Worm (Caenorhabditis elegans) whole organism, L2 larva: ENCODE results near the gene K10B2.4.

Experiments used
- C34F6.9 ChIP-seq: fragments of 150-350 bp; optimal IDR thresholded peaks from 2 replicates; lab custom pipeline; 2014; ENCODE audit warnings: missing biosample characterization, missing genetic modification characterization
- F13H6.1 ChIP-seq: sonication (generic microtip); optimal IDR thresholded peaks from 2 replicates; lab custom pipeline; 2016; ENCODE audit warnings: missing genetic modification characterization, missing compliant biosample characterization
- R02D3.7 ChIP-seq: fragments of 150-350 bp; optimal IDR thresholded peaks from 2 replicates; lab custom pipeline; 2014; ENCODE audit warnings: missing biosample characterization, missing genetic modification characterization
- Y55F3AM.14 ChIP-seq: fragments of 200-800 bp; sonication (Bioruptor generic); optimal IDR thresholded peaks from 2 replicates; lab custom pipeline; 2018; ENCODE audit warnings: mild to moderate bottlenecking, missing genetic modification characterization, missing compliant biosample characterization
- ZK546.5 ChIP-seq: sonication (generic microtip); optimal IDR thresholded peaks from 2 replicates; lab custom pipeline; 2017; ENCODE audit warnings: missing biosample characterization, missing genetic modification characterization
- alr-1 ChIP-seq: fragments of 150-350 bp; optimal IDR thresholded peaks from 2 replicates; lab custom pipeline; 2014; ENCODE audit warnings: missing biosample characterization, missing genetic modification characterization
- aly-2 ChIP-seq: fragments of 150-350 bp; optimal IDR thresholded peaks from 2 replicates; lab custom pipeline; 2014; ENCODE audit warnings: missing biosample characterization, missing genetic modification characterization
- ama-1 ChIP-seq: fragments of 150-350 bp; optimal IDR thresholded peaks from 2 replicates; lab custom pipeline; 2018; ENCODE audit warnings: inconsistent platforms
- blmp-1 ChIP-seq: sonication (generic microtip); optimal IDR thresholded peaks from 2 replicates; lab custom pipeline; 2017; ENCODE audit warnings: missing genetic modification characterization, mild to moderate bottlenecking, missing compliant biosample characterization, antibody characterized with exemption, moderate library complexity; ENCODE audit not compliant: insufficient read depth
- ceh-16 ChIP-seq: fragments of 150-350 bp; optimal IDR thresholded peaks from 2 replicates; lab custom pipeline; 2014; ENCODE audit warnings: missing biosample characterization, missing genetic modification characterization
- ceh-82 ChIP-seq: fragments of 150-350 bp; optimal IDR thresholded peaks from 2 replicates; lab custom pipeline; 2014; ENCODE audit warnings: missing biosample characterization, missing genetic modification characterization
- crh-2 ChIP-seq: sonication (generic microtip); optimal IDR thresholded peaks from 2 replicates; lab custom pipeline; 2017; ENCODE audit warnings: missing biosample characterization, missing genetic modification characterization
- dmd-4 ChIP-seq: sonication (generic microtip); optimal IDR thresholded peaks from 2 replicates; lab custom pipeline; 2017; ENCODE audit warnings: missing biosample characterization, missing genetic modification characterization
- egl-27 ChIP-seq: sonication (generic microtip); optimal IDR thresholded peaks from 3 replicates; lab custom pipeline; 2017; ENCODE audit warnings: missing biosample characterization, missing genetic modification reagents, missing genetic modification characterization
- elt-1 ChIP-seq: fragments of 150-350 bp; optimal IDR thresholded peaks from 2 replicates; lab custom pipeline; 2014; ENCODE audit warnings: missing biosample characterization, missing genetic modification characterization
- elt-3 ChIP-seq: sonication (generic microtip); optimal IDR thresholded peaks from 2 replicates; lab custom pipeline; 2017; ENCODE audit warnings: missing biosample characterization, missing genetic modification characterization
- fos-1 ChIP-seq: fragments of 150-350 bp; optimal IDR thresholded peaks from 2 replicates; lab custom pipeline; 2014; ENCODE audit warnings: missing biosample characterization, missing genetic modification characterization
- gmeb-1 ChIP-seq: fragments of 150-350 bp; optimal IDR thresholded peaks from 2 replicates; lab custom pipeline; 2014; ENCODE audit warnings: missing biosample characterization, missing genetic modification characterization
- lin-11 ChIP-seq: fragments of 150-350 bp; sonication (generic microtip); optimal IDR thresholded peaks from 2 replicates; lab custom pipeline; 2014; ENCODE audit warnings: missing biosample characterization, missing genetic modification characterization, inconsistent platforms, mixed read lengths
- lin-13 ChIP-seq: fragments of 150-350 bp; optimal IDR thresholded peaks from 2 replicates; lab custom pipeline; 2014; ENCODE audit warnings: missing biosample characterization, missing genetic modification reagents, missing genetic modification characterization
- lin-39 ChIP-seq: fragments of 150-350 bp; optimal IDR thresholded peaks from 2 replicates; lab custom pipeline; 2014; ENCODE audit warnings: missing biosample characterization, missing genetic modification reagents, missing genetic modification characterization
- lsy-2 ChIP-seq, 2 experiments: fragments of 150-350 bp in 1 of 2; sonication (generic microtip) in 1 of 2; optimal IDR thresholded peaks; 2 replicates each; lab custom pipeline; 2014 to 2017; ENCODE audit warnings: missing biosample characterization in 2 of 2, missing genetic modification characterization in 2 of 2
- mab-5 ChIP-seq: fragments of 150-350 bp; optimal IDR thresholded peaks from 2 replicates; lab custom pipeline; 2014; ENCODE audit warnings: missing biosample characterization, missing genetic modification characterization
- mbf-1 ChIP-seq: sonication (generic microtip); optimal IDR thresholded peaks from 2 replicates; lab custom pipeline; 2017; ENCODE audit warnings: missing biosample characterization, missing genetic modification characterization
- mdl-1 ChIP-seq, 2 experiments: fragments of 150-350 bp in 1 of 2; sonication (generic microtip) in 1 of 2; optimal IDR thresholded peaks; 2 replicates each; lab custom pipeline; 2017; ENCODE audit warnings: missing biosample characterization in 2 of 2, missing genetic modification characterization in 2 of 2
- nhr-10 ChIP-seq: sonication (generic microtip); optimal IDR thresholded peaks from 2 replicates; lab custom pipeline; 2017; ENCODE audit warnings: missing biosample characterization, missing genetic modification characterization
- nhr-11 ChIP-seq: fragments of 150-350 bp; optimal IDR thresholded peaks from 2 replicates; lab custom pipeline; 2014; ENCODE audit warnings: missing biosample characterization, missing genetic modification characterization
- nhr-12 ChIP-seq: fragments of 150-350 bp; optimal IDR thresholded peaks from 2 replicates; lab custom pipeline; 2014; ENCODE audit warnings: missing biosample characterization, missing genetic modification characterization
- nhr-129 ChIP-seq: fragments of 150-350 bp; optimal IDR thresholded peaks from 2 replicates; lab custom pipeline; 2014; ENCODE audit warnings: missing biosample characterization, missing genetic modification characterization
- nhr-21 ChIP-seq: fragments of 150-350 bp; optimal IDR thresholded peaks from 2 replicates; lab custom pipeline; 2014; ENCODE audit warnings: missing biosample characterization, missing genetic modification characterization
- nhr-23 ChIP-seq: fragments of 150-350 bp; optimal IDR thresholded peaks from 2 replicates; lab custom pipeline; 2014; ENCODE audit warnings: missing biosample characterization, missing genetic modification reagents, missing genetic modification characterization
- nhr-237 ChIP-seq: fragments of 150-350 bp; optimal IDR thresholded peaks from 2 replicates; lab custom pipeline; 2014; ENCODE audit warnings: missing biosample characterization, missing genetic modification characterization
- nhr-25 ChIP-seq: fragments of 150-350 bp; sonication (generic microtip); optimal IDR thresholded peaks from 3 replicates; lab custom pipeline; 2014; ENCODE audit warnings: missing biosample characterization, missing genetic modification characterization
- nhr-6 ChIP-seq: fragments of 150-350 bp; optimal IDR thresholded peaks from 2 replicates; lab custom pipeline; 2014; ENCODE audit warnings: missing biosample characterization, missing genetic modification characterization
- nhr-77 ChIP-seq: fragments of 150-350 bp; optimal IDR thresholded peaks from 2 replicates; lab custom pipeline; 2014; ENCODE audit warnings: missing biosample characterization, missing genetic modification characterization
- peb-1 ChIP-seq: fragments of 150-350 bp; optimal IDR thresholded peaks from 2 replicates; lab custom pipeline; 2014; ENCODE audit warnings: missing biosample characterization, missing genetic modification characterization
- sem-4 ChIP-seq: fragments of 150-350 bp; optimal IDR thresholded peaks from 2 replicates; lab custom pipeline; 2014; ENCODE audit warnings: missing biosample characterization, missing genetic modification reagents, missing genetic modification characterization
- skn-1 ChIP-seq: sonication (generic microtip); optimal IDR thresholded peaks from 2 replicates; lab custom pipeline; 2017; ENCODE audit warnings: missing biosample characterization, missing genetic modification characterization
- sma-3 ChIP-seq: sonication (generic microtip); optimal IDR thresholded peaks from 2 replicates; lab custom pipeline; 2016; ENCODE audit warnings: missing genetic modification reagents, missing genetic modification characterization, missing compliant biosample characterization
- sma-9 ChIP-seq, 2 experiments: fragments of 150-350 bp in 1 of 2; sonication (generic microtip) in 1 of 2; optimal IDR thresholded peaks; 2 replicates each; lab custom pipeline; 2014 to 2016; ENCODE audit warnings: missing genetic modification characterization in 2 of 2, mild to moderate bottlenecking in 1 of 2, missing biosample characterization in 1 of 2, missing compliant biosample characterization in 1 of 2, missing genetic modification reagents in 1 of 2, moderate library complexity in 1 of 2
- snpc-4 ChIP-seq: fragments of 150-350 bp; optimal IDR thresholded peaks from 2 replicates; lab custom pipeline; 2014; ENCODE audit warnings: missing biosample characterization, missing genetic modification characterization
- unc-39 ChIP-seq: fragments of 150-350 bp; optimal IDR thresholded peaks from 2 replicates; lab custom pipeline; 2014; ENCODE audit warnings: missing biosample characterization, missing genetic modification characterization
- unc-55 ChIP-seq: fragments of 150-350 bp; sonication (generic microtip); optimal IDR thresholded peaks from 3 replicates; lab custom pipeline; 2014; ENCODE audit warnings: missing biosample characterization, missing genetic modification reagents, missing genetic modification characterization
- unc-62 ChIP-seq: fragments of 150-350 bp; optimal IDR thresholded peaks from 2 replicates; lab custom pipeline; 2014; ENCODE audit warnings: missing biosample characterization, missing genetic modification reagents, missing genetic modification characterization
- zag-1 ChIP-seq: fragments of 150-350 bp; optimal IDR thresholded peaks from 2 replicates; lab custom pipeline; 2014; ENCODE audit warnings: missing biosample characterization, missing genetic modification characterization
- ztf-1 ChIP-seq: fragments of 200-800 bp; sonication (Bioruptor generic); conservative IDR thresholded peaks from 2 replicates; pipeline ENCODE4 v1.3.6; 2022; ENCODE audit warnings: missing genetic modification characterization, missing compliant biosample characterization
- ztf-11 ChIP-seq: sonication (generic microtip); optimal IDR thresholded peaks from 2 replicates; lab custom pipeline; 2017; ENCODE audit warnings: missing biosample characterization, missing genetic modification characterization
- ztf-4 ChIP-seq: fragments of 150-350 bp; optimal IDR thresholded peaks from 2 replicates; lab custom pipeline; 2014; ENCODE audit warnings: missing biosample characterization, missing genetic modification characterization

K10B2.4 gene

DNA sequence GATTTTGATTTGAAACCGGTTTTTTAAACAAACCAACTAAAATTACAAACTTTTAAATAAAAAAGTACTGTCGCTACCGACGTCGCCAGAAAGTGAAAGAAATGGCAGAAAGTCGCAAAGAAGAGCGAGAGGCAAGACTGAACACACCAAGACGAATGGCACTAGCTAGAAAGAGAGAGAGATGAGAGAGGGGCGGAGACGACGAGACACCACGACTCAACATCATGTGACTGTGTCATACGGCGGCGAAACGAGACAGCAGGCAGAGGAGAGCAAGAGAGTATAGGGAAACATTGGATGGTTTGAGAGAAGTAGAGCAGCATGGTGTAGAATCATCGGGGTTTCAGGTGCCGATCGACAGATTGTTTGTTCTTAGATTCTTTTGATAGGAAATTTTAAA, 12.4 kb downstream of the K10B2.4 start:
- TF ChIP-seq crh-2 (tag; lab: Kevin White, UChicago) = peak; percentile 96
- no peak for TF ChIP-seq ZK546.5 (tag; lab: Kevin White, UChicago)
- no peak for TF ChIP-seq nhr-23 (tag; lab: Kevin White, UChicago)
- TF ChIP-seq ztf-11 = no peak
- no peak for TF ChIP-seq elt-3 (tag; lab: Kevin White, UChicago)
- TF ChIP-seq unc-55 (GFP tag; lab: Kevin White, UChicago) = peak; percentile 89
- peak; percentile 92 for TF ChIP-seq nhr-21 (tag; lab: Kevin White, UChicago)
- peak; percentile 84 for TF ChIP-seq ceh-16 (tag; lab: Kevin White, UChicago)
- no peak for TF ChIP-seq alr-1 (tag; lab: Kevin White, UChicago)
- peak; percentile 83 for TF ChIP-seq lin-13 (GFP tag; lab: Kevin White, UChicago)
- no peak for TF ChIP-seq nhr-11 (tag; lab: Kevin White, UChicago)
- peak; percentile 47 for TF ChIP-seq snpc-4 (tag; lab: Kevin White, UChicago)
- TF ChIP-seq fos-1 (tag; lab: Kevin White, UChicago) = peak; percentile 92
- TF ChIP-seq nhr-237 (tag; lab: Kevin White, UChicago) = peak; percentile 61
- TF ChIP-seq sem-4 (tag; lab: Kevin White, UChicago) = peak; percentile 87
- peak; percentile 56 to 87 for TF ChIP-seq mdl-1 (tag; optimal IDR thresholded peaks at IDR 0.05; lab: Kevin White, UChicago)
- TF ChIP-seq nhr-12 = no peak
- peak; percentile 84 for TF ChIP-seq egl-27
- TF ChIP-seq sma-3 = peak; percentile 95
- peak; percentile 72 to 92 for TF ChIP-seq lsy-2 (tag; optimal IDR thresholded peaks at IDR 0.05; lab: Kevin White, UChicago)
- TF ChIP-seq mbf-1 (tag; lab: Kevin White, UChicago) = no peak
- peak; percentile 96 for TF ChIP-seq sma-9 (GFP tag; optimal IDR thresholded peaks at IDR 0.05; lab: Kevin White, UChicago)
- TF ChIP-seq sma-9 (tag; optimal IDR thresholded peaks at IDR 0.05; lab: Kevin White, UChicago) = no peak
- peak; percentile 66 for TF ChIP-seq elt-1 (tag; lab: Kevin White, UChicago)
- no peak for TF ChIP-seq unc-39 (tag; lab: Kevin White, UChicago)
- peak; percentile 64 for TF ChIP-seq unc-62 (GFP tag; lab: Kevin White, UChicago)
- TF ChIP-seq zag-1 = peak; percentile 58
- TF ChIP-seq peb-1 (tag; lab: Kevin White, UChicago) = no peak
- no peak for TF ChIP-seq skn-1
- peak; percentile 56 for TF ChIP-seq Y55F3AM.14 (GFP tag; lab: Kevin White, UChicago)
- peak; percentile 89 for TF ChIP-seq ztf-4 (tag; lab: Kevin White, UChicago)
- TF ChIP-seq lin-11 (tag; lab: Kevin White, UChicago) = peak; percentile 82
- peak; percentile 83 for TF ChIP-seq gmeb-1 (tag; lab: Kevin White, UChicago)
- TF ChIP-seq nhr-129 (tag; lab: Kevin White, UChicago) = peak; percentile 95
- peak; percentile 98 for TF ChIP-seq C34F6.9 (tag; lab: Kevin White, UChicago)
- peak; percentile 96 for TF ChIP-seq nhr-25 (tag; lab: Kevin White, UChicago)
- peak; percentile 44 for TF ChIP-seq ceh-82 (tag; lab: Kevin White, UChicago)
- peak; percentile 90 for TF ChIP-seq mab-5 (tag; lab: Kevin White, UChicago)
- no peak for TF ChIP-seq ztf-1 (GFP tag; lab: Robert Waterston, UW)
- peak; percentile 99 for TF ChIP-seq ama-1 (lab: Kevin White, UChicago)
- peak; percentile 56 for TF ChIP-seq nhr-10 (tag; lab: Kevin White, UChicago)
- TF ChIP-seq F13H6.1 (tag; lab: Kevin White, UChicago) = peak; percentile 95
- peak; percentile 90 for TF ChIP-seq blmp-1 (tag; lab: Kevin White, UChicago)
- TF ChIP-seq nhr-6 (tag; lab: Kevin White, UChicago) = peak; percentile 65
- no peak for TF ChIP-seq nhr-77
- TF ChIP-seq R02D3.7 = no peak
- no peak for TF ChIP-seq aly-2 (tag; lab: Kevin White, UChicago)
- TF ChIP-seq lin-39 (tag; lab: Kevin White, UChicago) = no peak
- no peak for TF ChIP-seq dmd-4 (tag; lab: Kevin White, UChicago)
- TF ChIP-seq, all 48 proteins: peak for 31
